Worm (Caenorhabditis elegans): ENCODE measurements around the gene nep-24.

DNA sequence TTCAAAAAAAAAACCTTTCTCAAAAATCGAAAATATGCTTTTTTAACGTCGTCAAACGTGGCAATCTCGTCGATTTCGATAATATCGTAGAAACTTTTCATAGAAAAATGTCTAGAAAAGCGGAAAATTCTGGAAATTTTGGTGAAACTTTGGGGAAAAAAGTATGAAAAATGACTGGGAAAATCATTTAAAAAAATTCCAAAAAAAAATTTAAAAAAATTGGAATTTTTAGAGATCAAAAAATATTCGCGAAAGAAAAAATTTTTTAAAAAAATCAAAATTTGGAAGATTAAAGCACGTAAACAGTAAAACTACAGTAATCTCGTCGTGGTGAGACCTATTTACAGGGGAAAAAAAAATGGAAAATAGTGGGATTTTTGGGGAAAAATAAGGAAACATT lies 14.8 kb downstream of the nep-24 start, which contains the start of gene Y116A8C.10:
- no peak for TF ChIP-seq ztf-29 (GFP tag; IDR thresholded peaks at IDR 0.05)
- no peak for TF ChIP-seq flt-1 (GFP tag; IDR thresholded peaks at IDR 0.05)
- TF ChIP-seq ref-1 (GFP tag; conservative IDR thresholded peaks at IDR 0.05) = no peak
- TF ChIP-seq tab-1 (GFP tag; IDR thresholded peaks at IDR 0.05) = no peak
- no peak for TF ChIP-seq klf-2 (GFP tag; conservative IDR thresholded peaks at IDR 0.05)
- TF ChIP-seq T22C8.4 (GFP tag; IDR thresholded peaks at IDR 0.05) = no peak
- no peak for TF ChIP-seq med-1 (GFP tag; optimal IDR thresholded peaks at IDR 0.05; ENCODE audit: insufficient read depth)
- no peak for TF ChIP-seq cog-1 (tag; optimal IDR thresholded peaks at IDR 0.05)
- TF ChIP-seq ztf-23 (GFP tag; IDR thresholded peaks at IDR 0.05) = no peak

All from whole organism, midembryonic.